Fruit fly (Drosophila melanogaster): ENCODE results near the gene tap.

DNA sequence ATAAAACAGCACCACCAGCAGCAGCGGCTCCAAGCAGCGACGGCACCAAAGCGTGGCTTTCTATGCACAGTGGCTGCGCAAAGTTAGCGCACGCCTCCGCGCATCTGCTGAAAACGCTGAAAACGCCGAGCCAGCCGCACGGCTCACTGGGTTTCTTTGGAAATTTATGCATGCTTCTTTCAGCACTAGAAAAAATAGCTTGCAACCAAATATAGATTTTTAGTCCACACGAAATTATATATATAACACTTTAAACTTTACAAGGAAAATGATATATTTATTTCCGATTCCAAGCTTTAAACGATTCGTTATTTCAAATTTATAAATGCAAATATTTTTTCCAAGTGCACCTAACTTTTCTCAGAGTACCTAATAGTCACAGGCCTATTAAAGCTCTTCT, 45.2 kb downstream of the tap start:
- no peak for TF ChIP-seq insv (optimal IDR thresholded peaks at IDR 0.05)
- TF ChIP-seq psq (optimal IDR thresholded peaks at IDR 0.05): no peak
- no peak for TF ChIP-seq Sin3A (optimal IDR thresholded peaks at IDR 0.05)
- no peak for TF ChIP-seq h (optimal IDR thresholded peaks at IDR 0.05)
- no peak for TF ChIP-seq ttk (optimal IDR thresholded peaks at IDR 0.05)
